Worm (Caenorhabditis elegans): Measurements from ENCODE around the gene T16G12.6.

DNA sequence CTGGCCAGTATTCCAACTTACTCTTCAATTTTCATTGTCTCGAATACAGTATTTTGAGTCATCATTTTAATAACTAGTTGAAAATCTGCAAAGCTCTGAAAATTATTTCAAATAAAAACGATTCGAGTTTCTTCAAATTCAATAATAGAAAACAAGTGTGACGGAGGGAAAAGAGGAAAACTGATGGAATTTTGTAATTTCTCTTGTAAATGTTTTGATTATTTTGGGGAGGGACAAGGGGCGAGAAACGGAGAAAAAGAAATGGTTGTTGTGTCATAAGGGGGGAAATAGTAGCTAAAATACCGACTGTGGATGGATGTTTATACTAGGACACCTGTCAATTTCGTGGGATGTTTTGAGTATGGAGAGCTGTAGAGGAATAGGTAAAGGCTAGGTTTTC is 8.8 kb downstream of the T16G12.6 start, which contains the start of gene T16G12.9:
- TF ChIP-seq ccch-3 (GFP tag; optimal IDR thresholded peaks at IDR 0.05) (no peak), hlh-26 (GFP tag; conservative IDR thresholded peaks at IDR 0.05) (no peak), C06A6.2 (GFP tag; conservative IDR thresholded peaks at IDR 0.05) (no peak)
